Fruit fly (Drosophila melanogaster) whole organism, embryonic: ENCODE results near the gene CG11836.

ENCODE experiments used
- Adf1 ChIP-seq: fragments of 200-800 bp; sonication (Bioruptor generic); IDR thresholded peaks from 2 replicates; pipeline ENCODE4 v1.3.6; 2022; ENCODE audit warnings: missing biosample characterization, missing genetic modification characterization
- Atf6 ChIP-seq: fragments of 200-800 bp; sonication (Bioruptor generic); IDR thresholded peaks from 2 replicates; pipeline ENCODE4 v1.3.6; 2022; ENCODE audit warnings: missing biosample characterization, missing genetic modification characterization
- Bgb ChIP-seq: fragments of 200-800 bp; sonication (Bioruptor generic); IDR thresholded peaks from 2 replicates; pipeline ENCODE4 v1.3.6; 2022; ENCODE audit warnings: missing biosample characterization, missing genetic modification characterization; ENCODE audit not compliant: partially characterized antibody
- Bteb2 ChIP-seq: fragments of 200-800 bp; sonication (Bioruptor generic); optimal IDR thresholded peaks from 2 replicates; lab custom pipeline; 2016; ENCODE audit warnings: missing biosample characterization, missing genetic modification characterization
- CG10366 ChIP-seq: fragments of 200-800 bp; sonication (Bioruptor generic); IDR thresholded peaks from 2 replicates; pipeline ENCODE4 v1.3.6; 2022; ENCODE audit warnings: missing biosample characterization, missing genetic modification characterization
- CG11695 ChIP-seq: fragments of 200-800 bp; sonication (Bioruptor generic); IDR thresholded peaks from 3 replicates; pipeline ENCODE4 v1.3.6; 2022; ENCODE audit warnings: missing biosample characterization, missing genetic modification characterization
- CG12155 ChIP-seq: fragments of 200-800 bp; sonication (Bioruptor generic); optimal IDR thresholded peaks from 3 replicates; lab custom pipeline; 2016; ENCODE audit warnings: missing biosample characterization, missing genetic modification characterization
- CG13424 ChIP-seq: fragments of 200-800 bp; sonication (Bioruptor generic); optimal IDR thresholded peaks from 2 replicates; lab custom pipeline; 2019; ENCODE audit warnings: missing biosample characterization, mild to moderate bottlenecking, missing genetic modification characterization, moderate library complexity
- CG13894 ChIP-seq: fragments of 200-800 bp; sonication (Bioruptor generic); optimal IDR thresholded peaks from 3 replicates; lab custom pipeline; 2018; ENCODE audit warnings: missing biosample characterization, mild to moderate bottlenecking, missing genetic modification characterization, moderate library complexity
- CG1602 ChIP-seq: fragments of 200-800 bp; sonication (Bioruptor generic); optimal IDR thresholded peaks from 3 replicates; lab custom pipeline; 2016; ENCODE audit warnings: missing biosample characterization, missing genetic modification characterization
- CG17328 ChIP-seq: fragments of 200-800 bp; sonication (Bioruptor generic); IDR thresholded peaks from 2 replicates; pipeline ENCODE4 v1.3.6; 2022; ENCODE audit warnings: missing biosample characterization, missing genetic modification characterization
- CG2199 ChIP-seq: fragments of 200-800 bp; sonication (Bioruptor generic); IDR thresholded peaks from 3 replicates; pipeline ENCODE4 v1.3.6; 2022; ENCODE audit warnings: missing biosample characterization, missing genetic modification characterization
- CG30020 ChIP-seq: fragments of 200-800 bp; optimal IDR thresholded peaks from 2 replicates; lab custom pipeline; 2019; ENCODE audit warnings: missing biosample characterization, mild to moderate bottlenecking, missing genetic modification characterization, moderate library complexity
- CG31224 ChIP-seq: fragments of 200-800 bp; sonication (Bioruptor generic); IDR thresholded peaks from 2 replicates; pipeline ENCODE4 v1.3.6; 2022; ENCODE audit warnings: missing biosample characterization, missing genetic modification characterization
- CG3995 ChIP-seq: fragments of 200-800 bp; sonication (Bioruptor generic); optimal IDR thresholded peaks from 3 replicates; lab custom pipeline; 2016; ENCODE audit warnings: missing biosample characterization, missing genetic modification characterization
- CG4617 ChIP-seq: fragments of 200-800 bp; sonication (Bioruptor generic); optimal IDR thresholded peaks from 3 replicates; lab custom pipeline; 2016; ENCODE audit warnings: missing biosample characterization, missing genetic modification characterization, borderline replicate concordance
- CG6272 ChIP-seq: fragments of 200-800 bp; sonication (Bioruptor generic); IDR thresholded peaks from 2 replicates; pipeline ENCODE4 v1.3.6; 2022; ENCODE audit warnings: missing biosample characterization, missing genetic modification characterization
- CG6765 ChIP-seq: fragments of 200-800 bp; sonication (Bioruptor generic); optimal IDR thresholded peaks from 3 replicates; lab custom pipeline; 2017; ENCODE audit warnings: missing biosample characterization, mild to moderate bottlenecking, missing genetic modification characterization
- CG6854 ChIP-seq: fragments of 200-800 bp; sonication (Bioruptor generic); optimal IDR thresholded peaks from 3 replicates; lab custom pipeline; 2017; ENCODE audit warnings: missing biosample characterization, mild to moderate bottlenecking, missing genetic modification characterization
- CG7357 ChIP-seq: fragments of 200-800 bp; sonication (Bioruptor generic); IDR thresholded peaks from 3 replicates; pipeline ENCODE4 v1.3.6; 2022; ENCODE audit warnings: missing biosample characterization, missing genetic modification characterization
- CG7372 ChIP-seq: fragments of 200-800 bp; sonication (Bioruptor generic); IDR thresholded peaks from 2 replicates; pipeline ENCODE4 v1.3.6; 2022; ENCODE audit warnings: missing biosample characterization, missing genetic modification characterization
- CG8290 ChIP-seq, 3 experiments: fragments of 200-800 bp; sonication (Bioruptor generic); optimal IDR thresholded peaks; 2 replicates each; lab custom pipeline; 2016 to 2019; ENCODE audit warnings: missing biosample characterization in 3 of 3, missing genetic modification characterization in 3 of 3, mild to moderate bottlenecking in 2 of 3, moderate library complexity in 1 of 3
- CHES-1-like ChIP-seq: fragments of 200-800 bp; sonication (Bioruptor generic); optimal IDR thresholded peaks from 2 replicates; lab custom pipeline; 2016; ENCODE audit warnings: missing biosample characterization, missing genetic modification characterization
- CrebB ChIP-seq: fragments of 200-800 bp; sonication (Bioruptor generic); optimal IDR thresholded peaks from 3 replicates; lab custom pipeline; 2018; ENCODE audit warnings: missing biosample characterization, mild to moderate bottlenecking, missing genetic modification characterization
- Dll ChIP-seq: fragments of 200-800 bp; sonication (Bioruptor generic); IDR thresholded peaks from 4 replicates; pipeline ENCODE4 v1.3.6; 2022; ENCODE audit warnings: missing biosample characterization, missing genetic modification characterization; ENCODE audit not compliant: partially characterized antibody
- Fer1 ChIP-seq: fragments of 200-800 bp; sonication (Bioruptor generic); optimal IDR thresholded peaks from 2 replicates; lab custom pipeline; 2017; ENCODE audit warnings: missing biosample characterization, mild to moderate bottlenecking, missing genetic modification characterization
- Gsc ChIP-seq: fragments of 200-800 bp; sonication (Bioruptor generic); IDR thresholded peaks from 2 replicates; pipeline ENCODE4 v1.3.6; 2022; ENCODE audit warnings: missing biosample characterization, missing genetic modification characterization
- HHEX ChIP-seq: fragments of 200-800 bp; sonication (Bioruptor generic); optimal IDR thresholded peaks from 3 replicates; lab custom pipeline; 2017; ENCODE audit warnings: missing biosample characterization, mild to moderate bottlenecking, missing genetic modification characterization, missing genetic modification reagents
- HmgZ ChIP-seq: fragments of 200-800 bp; sonication (Bioruptor generic); optimal IDR thresholded peaks from 2 replicates; lab custom pipeline; 2018; ENCODE audit warnings: missing biosample characterization, mild to moderate bottlenecking, missing genetic modification characterization
- Jarid2 ChIP-seq: fragments of 200-800 bp; sonication (Bioruptor generic); optimal IDR thresholded peaks from 3 replicates; lab custom pipeline; 2017; ENCODE audit warnings: mild to moderate bottlenecking, missing biosample characterization, missing genetic modification reagents, missing genetic modification characterization
- MBD-R2 ChIP-seq: fragments of 200-800 bp; sonication (Bioruptor generic); IDR thresholded peaks from 2 replicates; pipeline ENCODE4 v1.3.6; 2022; ENCODE audit warnings: missing biosample characterization, missing genetic modification characterization
- MESR4 ChIP-seq: fragments of 200-800 bp; sonication (Bioruptor generic); optimal IDR thresholded peaks from 2 replicates; lab custom pipeline; 2018; ENCODE audit warnings: missing biosample characterization, mild to moderate bottlenecking, missing genetic modification characterization, moderate library complexity
- Med ChIP-seq: fragments of 200-800 bp; sonication (Bioruptor generic); peaks from one replicate; lab custom pipeline; 2016; ENCODE audit warnings: missing biosample characterization, missing genetic modification characterization, mild to moderate bottlenecking, inconsistent platforms, moderate library complexity
- Nf-YC ChIP-seq: fragments of 200-800 bp; optimal IDR thresholded peaks from 3 replicates; lab custom pipeline; 2019; ENCODE audit warnings: missing biosample characterization, mild to moderate bottlenecking, missing genetic modification characterization, moderate library complexity
- Taf1 ChIP-seq: fragments of 200-800 bp; sonication (Bioruptor generic); IDR thresholded peaks from 2 replicates; pipeline ENCODE4 v1.3.6; 2022; ENCODE audit warnings: missing biosample characterization, missing genetic modification characterization
- Xbp1 ChIP-seq: fragments of 200-800 bp; sonication (Bioruptor generic); optimal IDR thresholded peaks from 3 replicates; lab custom pipeline; 2016; ENCODE audit warnings: missing biosample characterization, mild to moderate bottlenecking, missing genetic modification characterization
- al ChIP-seq: fragments of 200-800 bp; sonication (Bioruptor generic); IDR thresholded peaks from 2 replicates; pipeline ENCODE4 v1.3.6; 2022; ENCODE audit warnings: missing biosample characterization, missing genetic modification characterization
- az2 ChIP-seq: fragments of 200-800 bp; sonication (Bioruptor generic); optimal IDR thresholded peaks from 3 replicates; lab custom pipeline; 2016; ENCODE audit warnings: missing biosample characterization, missing genetic modification characterization
- caup ChIP-seq: fragments of 200-800 bp; sonication (Bioruptor generic); optimal IDR thresholded peaks from 3 replicates; lab custom pipeline; 2017; ENCODE audit warnings: missing biosample characterization, mild to moderate bottlenecking, missing genetic modification characterization, moderate library complexity; ENCODE audit not compliant: severe bottlenecking
- dm ChIP-seq: fragments of 200-800 bp; sonication (Bioruptor generic); optimal IDR thresholded peaks from 3 replicates; lab custom pipeline; 2016; ENCODE audit warnings: missing biosample characterization, missing genetic modification characterization
- fd102C ChIP-seq: fragments of 200-800 bp; sonication (Bioruptor generic); optimal IDR thresholded peaks from 2 replicates; lab custom pipeline; 2018; ENCODE audit warnings: missing biosample characterization, mild to moderate bottlenecking, missing genetic modification characterization, moderate library complexity
- gce ChIP-seq: fragments of 200-800 bp; sonication (Bioruptor generic); IDR thresholded peaks from 3 replicates; pipeline ENCODE4 v1.3.6; 2022; ENCODE audit warnings: missing biosample characterization, missing genetic modification characterization
- gem ChIP-seq: fragments of 200-800 bp; sonication (Bioruptor generic); optimal IDR thresholded peaks from 2 replicates; lab custom pipeline; 2019; ENCODE audit warnings: missing biosample characterization, mild to moderate bottlenecking, missing genetic modification characterization, moderate library complexity
- hbn ChIP-seq: fragments of 200-800 bp; sonication (Bioruptor generic); IDR thresholded peaks from 2 replicates; pipeline ENCODE4 v1.3.6; 2022; ENCODE audit warnings: missing biosample characterization, missing genetic modification characterization; ENCODE audit not compliant: partially characterized antibody
- lilli ChIP-seq: fragments of 200-800 bp; sonication (Bioruptor generic); optimal IDR thresholded peaks from 3 replicates; lab custom pipeline; 2016; ENCODE audit warnings: missing biosample characterization, missing genetic modification characterization
- sd ChIP-seq: fragments of 200-800 bp; sonication (Bioruptor generic); optimal IDR thresholded peaks from 3 replicates; lab custom pipeline; 2018; ENCODE audit warnings: missing biosample characterization, mild to moderate bottlenecking, missing genetic modification characterization, moderate library complexity
- slp2 ChIP-seq: fragments of 200-800 bp; sonication (Bioruptor generic); optimal IDR thresholded peaks from 2 replicates; lab custom pipeline; 2016; ENCODE audit warnings: missing biosample characterization, missing genetic modification characterization
- twi ChIP-seq: fragments of 200-800 bp; optimal IDR thresholded peaks from 2 replicates; lab custom pipeline; 2019; ENCODE audit warnings: missing biosample characterization, mild to moderate bottlenecking, missing genetic modification characterization, moderate library complexity
- wdn ChIP-seq: fragments of 200-800 bp; sonication (Bioruptor generic); IDR thresholded peaks from 2 replicates; pipeline ENCODE4 v1.3.6; 2022; ENCODE audit warnings: missing biosample characterization, missing genetic modification characterization

CG11836 gene

DNA sequence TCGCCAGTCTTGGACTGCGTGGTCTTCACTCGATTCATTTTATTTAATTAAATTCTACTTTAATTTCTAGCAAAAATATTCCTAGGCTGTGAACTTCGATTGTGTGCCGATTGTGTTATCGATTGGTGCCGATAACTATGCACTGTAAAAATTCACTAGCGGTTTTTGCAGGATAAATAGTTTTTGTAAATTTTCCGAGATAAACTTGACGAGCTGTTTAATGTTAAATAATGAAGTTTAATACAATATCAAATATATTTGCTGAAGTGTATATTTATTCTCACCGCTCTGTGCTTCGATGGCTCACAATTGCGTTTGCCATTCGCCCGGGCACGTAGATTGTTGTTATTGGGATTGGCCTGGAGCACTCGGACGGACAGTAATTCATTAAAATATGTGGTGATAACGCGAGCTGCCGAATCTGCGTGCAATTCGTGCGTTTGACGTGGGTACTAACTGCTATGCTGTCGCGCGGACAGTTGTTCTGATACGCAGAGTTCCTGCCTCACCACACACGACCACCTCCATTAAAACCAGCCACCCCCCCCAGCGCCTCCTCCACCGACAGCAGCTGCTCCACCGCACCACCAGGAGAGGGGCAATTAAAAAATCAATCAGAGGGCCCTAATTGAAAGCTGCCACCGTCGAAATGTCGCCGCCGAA is 45.9 kb upstream of the CG11836 start, which contains the start of the genes EMC6 and Hr96 (continued):
- peak; percentile 94 for TF ChIP-seq CG13424 (tag; lab: Kevin White, UChicago)
- peak; percentile 91 for TF ChIP-seq CG7372 (GFP tag; lab: Robert Waterston, UW)
- peak; percentile 96 for TF ChIP-seq Xbp1 (GFP tag; lab: Kevin White, UChicago)
- peak; percentile 89 for TF ChIP-seq Taf1 (GFP tag; lab: Robert Waterston, UW)
- TF ChIP-seq CG1602 (GFP tag; lab: Kevin White, UChicago) = peak; percentile 93
- TF ChIP-seq lilli = peak; percentile 98
- peak; percentile 79 for TF ChIP-seq CG30020 (tag; lab: Kevin White, UChicago)
- peak; percentile 89 for TF ChIP-seq al (GFP tag; lab: Robert Waterston, UW)
- TF ChIP-seq Med (GFP tag; lab: Kevin White, UChicago) = peak; percentile 99
- TF ChIP-seq sd (tag; lab: Kevin White, UChicago) = peak; percentile 88
- TF ChIP-seq CG7357 = peak; percentile 82
- peak; percentile 45 for TF ChIP-seq hbn (GFP tag; lab: Robert Waterston, UW)
- peak; percentile 91 for TF ChIP-seq slp2 (GFP tag; lab: Kevin White, UChicago)
- TF ChIP-seq gem (tag; lab: Kevin White, UChicago) = peak; percentile 96
- peak; percentile 84 for TF ChIP-seq twi (tag; lab: Kevin White, UChicago)
- peak; percentile 83 for TF ChIP-seq CG31224 (GFP tag; lab: Robert Waterston, UW)
- TF ChIP-seq CHES-1-like (GFP tag; lab: Kevin White, UChicago) = peak; percentile 91
- TF ChIP-seq Adf1 (GFP tag; lab: Robert Waterston, UW) = peak; percentile 78
- peak; percentile 93 for TF ChIP-seq Bteb2 (GFP tag; lab: Kevin White, UChicago)
- peak; percentile 93 for TF ChIP-seq CG12155
- peak; percentile 91 for TF ChIP-seq CG6272 (GFP tag; lab: Robert Waterston, UW)
- peak; percentile 93 for TF ChIP-seq Atf6 (GFP tag; lab: Robert Waterston, UW)
- TF ChIP-seq CG3995 (GFP tag; lab: Kevin White, UChicago) = peak; percentile 72
- peak; percentile 94 for TF ChIP-seq Fer1 (GFP tag; lab: Kevin White, UChicago)
- peak; percentile 65 for TF ChIP-seq Gsc (GFP tag; lab: Robert Waterston, UW)
- TF ChIP-seq CG6854 = peak; percentile 83
- TF ChIP-seq CG4617 = peak; percentile 99
- peak; percentile 93 for TF ChIP-seq CG17328 (GFP tag; lab: Robert Waterston, UW)
- peak; percentile 94 for TF ChIP-seq caup (GFP tag; lab: Kevin White, UChicago)
- peak; percentile 76 for TF ChIP-seq gce
- TF ChIP-seq CG6765 = peak; percentile 73
- TF ChIP-seq CG13894 (tag; lab: Kevin White, UChicago) = peak; percentile 92
- TF ChIP-seq CrebB (tag; lab: Kevin White, UChicago) = peak; percentile 92
- TF ChIP-seq dm = peak; percentile 84
- peak; percentile 93 for TF ChIP-seq MESR4 (GFP tag; lab: Kevin White, UChicago)
- TF ChIP-seq CG10366 (GFP tag; lab: Robert Waterston, UW) = peak; percentile 93
- TF ChIP-seq Jarid2 (GFP tag; lab: Kevin White, UChicago) = no peak
- TF ChIP-seq fd102C = peak; percentile 63
- TF ChIP-seq Dll (GFP tag; lab: Robert Waterston, UW) = peak; percentile 78
- no peak for TF ChIP-seq CG8290 (GFP tag; optimal IDR thresholded peaks at IDR 0.05; lab: Kevin White, UChicago)
- peak in 1 of 2 experiments; percentile 98 for TF ChIP-seq CG8290 (tag; optimal IDR thresholded peaks at IDR 0.05; lab: Kevin White, UChicago)
- TF ChIP-seq Nf-YC (tag; lab: Kevin White, UChicago) = peak; percentile 84
- peak; percentile 93 for TF ChIP-seq wdn (GFP tag; lab: Robert Waterston, UW)
- peak; percentile 94 for TF ChIP-seq az2 (GFP tag; lab: Kevin White, UChicago)
- TF ChIP-seq Bgb (GFP tag; lab: Robert Waterston, UW) = peak; percentile 76
- TF ChIP-seq CG2199 = peak; percentile 87; the same call in 2 of the 3 replicates
- peak; percentile 91 for TF ChIP-seq HHEX (GFP tag; lab: Kevin White, UChicago)
- TF ChIP-seq CG11695 (GFP tag; lab: Robert Waterston, UW) = peak; percentile 87
- peak; percentile 98 for TF ChIP-seq HmgZ (tag; lab: Kevin White, UChicago)
- peak; percentile 97 for TF ChIP-seq MBD-R2 (GFP tag; lab: Robert Waterston, UW)
